Worm (Caenorhabditis elegans): Measurements from ENCODE around the gene eor-1.

eor-1 gene

DNA sequence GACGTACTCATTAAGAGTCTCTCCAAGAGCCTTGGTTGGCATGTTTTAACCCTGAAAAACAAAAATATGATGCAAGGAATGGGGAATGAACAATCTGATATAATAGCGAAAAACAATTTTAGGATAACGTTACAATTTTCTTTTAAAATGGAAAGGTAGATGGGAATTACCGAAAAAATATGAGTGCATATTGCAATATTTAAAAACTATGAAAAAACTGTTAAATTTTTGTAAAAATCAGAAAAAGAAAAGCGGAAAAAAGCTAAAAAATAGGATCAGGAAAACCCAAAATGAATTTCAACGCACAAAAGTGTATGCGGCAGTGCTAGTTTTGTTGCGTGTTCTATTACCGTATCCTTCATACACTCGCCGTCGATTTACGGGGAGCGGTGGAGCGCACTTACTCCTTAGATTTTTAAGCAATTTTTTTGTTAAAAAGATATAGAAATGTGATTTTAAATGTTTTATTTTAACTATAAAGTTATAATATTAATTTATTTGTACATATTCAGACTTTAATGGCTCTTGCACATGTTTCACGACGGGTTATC, 49.2 kb downstream of the eor-1 start, which contains the start of the genes rpl-20 and Y17G9B.5 (continued):
- TF ChIP-seq Y48G9A.11 (GFP tag; IDR thresholded peaks at IDR 0.05) (peak; percentile 95), hif-1 (tag; optimal IDR thresholded peaks at IDR 0.05) (peak; percentile 93 to 96), madf-5 (GFP tag; IDR thresholded peaks at IDR 0.05) (peak; percentile 96 to 99), ceh-20 (GFP tag; IDR thresholded peaks at IDR 0.05) (peak; percentile 100), dmd-9 (GFP tag; IDR thresholded peaks at IDR 0.05) (peak; percentile 99), nhr-6 (tag; optimal IDR thresholded peaks at IDR 0.05) (peak; percentile 99), mdt-29 (GFP tag; IDR thresholded peaks at IDR 0.05) (peak; percentile 97), F26F4.8 (GFP tag; conservative IDR thresholded peaks at IDR 0.05) (no peak), Y75B8A.6 (GFP tag; IDR thresholded peaks at IDR 0.05) (peak; percentile 99), ctbp-1 (GFP tag; IDR thresholded peaks at IDR 0.05) (peak; percentile 99), daf-16 (GFP tag; optimal IDR thresholded peaks at IDR 0.05) (peak; percentile 95 to 98), daf-16 (tag; optimal IDR thresholded peaks at IDR 0.05) (peak; percentile 97), nhr-77 (tag; optimal IDR thresholded peaks at IDR 0.05) (peak; percentile 100), daf-8 (GFP tag; IDR thresholded peaks at IDR 0.05) (peak; percentile 95), T20F7.1 (GFP tag; optimal IDR thresholded peaks at IDR 0.05) (peak; percentile 98), ces-1 (GFP tag; optimal IDR thresholded peaks at IDR 0.05) (peak; percentile 96), nhr-102 (tag; optimal IDR thresholded peaks at IDR 0.05) (peak; percentile 99), dmd-6 (GFP tag; IDR thresholded peaks at IDR 0.05) (peak; percentile 100), lsy-2 (tag; optimal IDR thresholded peaks at IDR 0.05) (peak; percentile 100), mep-1 (tag; optimal IDR thresholded peaks at IDR 0.05) (peak; percentile 100), spr-1 (tag; optimal IDR thresholded peaks at IDR 0.05) (peak; percentile 99), dpl-1 (GFP tag; optimal IDR thresholded peaks at IDR 0.05) (peak; percentile 99), sdz-12 (GFP tag; optimal IDR thresholded peaks at IDR 0.05) (peak; percentile 97), spr-3 (GFP tag; optimal IDR thresholded peaks at IDR 0.05) (peak; percentile 100), nhr-42 (GFP tag; IDR thresholded peaks at IDR 0.05) (peak; percentile 99), F37D6.2 (tag; optimal IDR thresholded peaks at IDR 0.05) (peak; percentile 98), fos-1 (tag; optimal IDR thresholded peaks at IDR 0.05) (peak; percentile 94), zfp-3 (GFP tag; conservative IDR thresholded peaks at IDR 0.05) (peak; percentile 99), pqm-1 (tag; optimal IDR thresholded peaks at IDR 0.05) (peak; percentile 94), lir-3 (tag; optimal IDR thresholded peaks at IDR 0.05) (peak; percentile 89), lin-38 (GFP tag; IDR thresholded peaks at IDR 0.05) (peak; percentile 100), skn-1 (tag; optimal IDR thresholded peaks at IDR 0.05) (peak; percentile 99), aha-1 (tag) (peak; percentile 99), F44E2.7 (GFP tag; IDR thresholded peaks at IDR 0.05) (peak; percentile 91), unc-62 (GFP tag; optimal IDR thresholded peaks at IDR 0.05 in 1 of 2) (peak; percentile 9 to 100), unc-62 (tag; optimal IDR thresholded peaks at IDR 0.05) (no peak), lin-29 (GFP tag; IDR thresholded peaks at IDR 0.05) (peak; percentile 99), zip-11 (GFP tag; IDR thresholded peaks at IDR 0.05) (0 out of 2 replicates have a peak, but pooled peaks have one; percentile 75), ZK337.2 (GFP tag; IDR thresholded peaks at IDR 0.05) (peak; percentile 93), F49E8.2 (tag; optimal IDR thresholded peaks at IDR 0.05; ENCODE audit: borderline replicate concordance) (peak; percentile 98), arid-1 (GFP tag; conservative IDR thresholded peaks at IDR 0.05) (peak; percentile 99), nhr-76 (tag; optimal IDR thresholded peaks at IDR 0.05) (peak; percentile 90), php-3 (GFP tag; IDR thresholded peaks at IDR 0.05) (peak; percentile 99), mes-2 (tag; optimal IDR thresholded peaks at IDR 0.05; ENCODE audit: poor library complexity, severe bottlenecking) (peak; percentile 99), unc-39 (tag; optimal IDR thresholded peaks at IDR 0.05) (no peak), egl-27 (tag; optimal IDR thresholded peaks at IDR 0.05) (peak; percentile 53), dve-1 (tag; optimal IDR thresholded peaks at IDR 0.05; ENCODE audit: insufficient read depth) (peak; percentile 100), nhr-41 (GFP tag; IDR thresholded peaks at IDR 0.05) (peak; percentile 97), tag-97 (GFP tag; IDR thresholded peaks at IDR 0.05) (peak; percentile 94; the same call in 1 of the 2 replicates), nhr-111 (GFP tag; optimal IDR thresholded peaks at IDR 0.05) (peak; percentile 88), mxl-3 (GFP tag; optimal IDR thresholded peaks at IDR 0.05) (peak; percentile 95)

Data from whole organism, L4 larva.